Worm (Caenorhabditis elegans) whole organism, L1 larva: Measurements from ENCODE around the gene rme-6.

Experiments used
- C34B4.2 ChIP-seq: sonication (generic microtip); optimal IDR thresholded peaks from 2 replicates; lab custom pipeline; 2017; ENCODE audit warnings: mild to moderate bottlenecking, missing genetic modification characterization, missing compliant biosample characterization
- aly-2 ChIP-seq: fragments of 150-350 bp; optimal IDR thresholded peaks from 2 replicates; lab custom pipeline; 2014; ENCODE audit warnings: missing biosample characterization, missing genetic modification characterization
- ceh-82 ChIP-seq, 3 experiments: fragments of 150-350 bp in 1 of 3; sonication (generic microtip) in 2 of 3; optimal IDR thresholded peaks; 2 replicates each; lab custom pipeline; 2014 to 2017; ENCODE audit warnings: missing biosample characterization in 3 of 3, missing genetic modification characterization in 3 of 3
- ces-1 ChIP-seq: fragments of 150-350 bp; optimal IDR thresholded peaks from 2 replicates; lab custom pipeline; 2014; ENCODE audit warnings: missing biosample characterization, missing genetic modification reagents, missing genetic modification characterization
- dsc-1 ChIP-seq: sonication (generic microtip); optimal IDR thresholded peaks from 2 replicates; lab custom pipeline; 2016; ENCODE audit warnings: mild to moderate bottlenecking, missing genetic modification characterization, missing compliant biosample characterization
- efl-1 ChIP-seq, 4 experiments: fragments of 150-350 bp; optimal IDR thresholded peaks in 3 of 4; peaks in 1 of 4; 1 replicate in 1 of 4; 2 replicates in 3 of 4; lab custom pipeline; 2014; ENCODE audit warnings: missing biosample characterization in 2 of 4, missing genetic modification characterization in 2 of 4, missing genetic modification reagents in 2 of 4
- efl-3 ChIP-seq: fragments of 200-800 bp; sonication (Bioruptor generic); optimal IDR thresholded peaks from 2 replicates; lab custom pipeline; 2018; ENCODE audit warnings: mild to moderate bottlenecking, missing genetic modification characterization, missing compliant biosample characterization
- egl-13 ChIP-seq: sonication (generic microtip); optimal IDR thresholded peaks from 2 replicates; lab custom pipeline; 2016; ENCODE audit warnings: missing genotype, missing genetic modification reagents, missing genetic modification characterization, missing compliant biosample characterization
- egl-27 ChIP-seq, 2 experiments: fragments of 150-350 bp in 1 of 2; sonication (generic microtip); optimal IDR thresholded peaks; 3 replicates each; lab custom pipeline; 2017 to 2018; ENCODE audit warnings: missing biosample characterization in 2 of 2, missing genetic modification characterization in 2 of 2, missing genetic modification reagents in 2 of 2
- ets-5 ChIP-seq: fragments of 200-800 bp; sonication (Bioruptor generic); IDR thresholded peaks from 2 replicates; pipeline ENCODE4 v1.3.6; 2022; ENCODE audit warnings: missing genetic modification characterization, missing compliant biosample characterization
- fkh-8 ChIP-seq: sonication (generic microtip); optimal IDR thresholded peaks from 2 replicates; lab custom pipeline; 2016; ENCODE audit warnings: mild to moderate bottlenecking, missing genetic modification characterization, missing compliant biosample characterization
- hlh-17 ChIP-seq: fragments of 200-800 bp; sonication (Bioruptor generic); optimal IDR thresholded peaks from 2 replicates; lab custom pipeline; 2018; ENCODE audit warnings: missing genetic modification characterization, mild to moderate bottlenecking, missing compliant biosample characterization, moderate library complexity, borderline replicate concordance
- hlh-4 ChIP-seq: sonication (generic microtip); optimal IDR thresholded peaks from 2 replicates; lab custom pipeline; 2016; ENCODE audit warnings: mild to moderate bottlenecking, missing genetic modification characterization, missing compliant biosample characterization
- hpl-2 ChIP-seq: fragments of 150-350 bp; optimal IDR thresholded peaks from 2 replicates; lab custom pipeline; 2014; ENCODE audit warnings: missing biosample characterization, missing genetic modification reagents, missing genetic modification characterization
- irx-1 ChIP-seq: sonication (generic microtip); optimal IDR thresholded peaks from 2 replicates; lab custom pipeline; 2016; ENCODE audit warnings: missing genetic modification characterization, missing compliant biosample characterization
- jun-1 ChIP-seq: fragments of 150-350 bp; optimal IDR thresholded peaks from 2 replicates; lab custom pipeline; 2014; ENCODE audit warnings: missing biosample characterization, missing genetic modification reagents, missing genetic modification characterization
- lin-14 ChIP-seq: fragments of 200-800 bp; sonication (Bioruptor generic); optimal IDR thresholded peaks from 2 replicates; lab custom pipeline; 2018; ENCODE audit warnings: mild to moderate bottlenecking, missing genetic modification characterization, moderate library complexity, missing compliant biosample characterization
- lin-35 ChIP-seq, 2 experiments: fragments of 150-350 bp; optimal IDR thresholded peaks; 2 replicates each; lab custom pipeline; 2014; ENCODE audit warnings: missing biosample characterization in 2 of 2, missing genetic modification characterization in 2 of 2, missing genetic modification reagents in 2 of 2
- lin-39 ChIP-seq: fragments of 150-350 bp; optimal IDR thresholded peaks from 2 replicates; lab custom pipeline; 2014; ENCODE audit warnings: missing biosample characterization, missing genetic modification reagents, missing genetic modification characterization
- lir-3 ChIP-seq: sonication (generic microtip); optimal IDR thresholded peaks from 2 replicates; lab custom pipeline; 2016; ENCODE audit warnings: mild to moderate bottlenecking, missing genetic modification characterization, moderate library complexity, missing compliant biosample characterization; ENCODE audit not compliant: poor library complexity
- lsy-2 ChIP-seq, 2 experiments: fragments of 150-350 bp; optimal IDR thresholded peaks; 2 replicates each; lab custom pipeline; 2014; ENCODE audit warnings: missing biosample characterization in 2 of 2, missing genetic modification characterization in 2 of 2
- mdl-1 ChIP-seq, 2 experiments: fragments of 150-350 bp; optimal IDR thresholded peaks; 2 replicates each; lab custom pipeline; 2014 to 2017; ENCODE audit warnings: missing biosample characterization in 2 of 2, missing genetic modification characterization in 2 of 2, inconsistent platforms in 1 of 2
- mef-2 ChIP-seq: fragments of 150-350 bp; optimal IDR thresholded peaks from 2 replicates; lab custom pipeline; 2014; ENCODE audit warnings: missing biosample characterization, missing genetic modification characterization
- mep-1 ChIP-seq: fragments of 150-350 bp; optimal IDR thresholded peaks from 2 replicates; lab custom pipeline; 2014; ENCODE audit warnings: missing biosample characterization, missing genetic modification characterization
- nhr-12 ChIP-seq: sonication (generic microtip); optimal IDR thresholded peaks from 2 replicates; lab custom pipeline; 2017; ENCODE audit warnings: missing biosample characterization, missing genetic modification characterization
- nhr-28 ChIP-seq: fragments of 150-350 bp; optimal IDR thresholded peaks from 2 replicates; lab custom pipeline; 2014; ENCODE audit warnings: missing biosample characterization, missing genetic modification characterization
- nhr-47 ChIP-seq: sonication (generic microtip); optimal IDR thresholded peaks from 2 replicates; lab custom pipeline; 2016; ENCODE audit warnings: mild to moderate bottlenecking, missing genetic modification characterization, moderate library complexity, missing compliant biosample characterization
- nhr-71 ChIP-seq: sonication (generic microtip); optimal IDR thresholded peaks from 2 replicates; lab custom pipeline; 2016; ENCODE audit warnings: mild to moderate bottlenecking, missing genetic modification characterization, moderate library complexity, missing compliant biosample characterization
- nhr-76 ChIP-seq: sonication (generic microtip); optimal IDR thresholded peaks from 2 replicates; lab custom pipeline; 2017; ENCODE audit warnings: missing biosample characterization, missing genetic modification characterization
- nhr-77 ChIP-seq: fragments of 150-350 bp; optimal IDR thresholded peaks from 2 replicates; lab custom pipeline; 2014; ENCODE audit warnings: missing biosample characterization, missing genetic modification characterization
- nhr-85 ChIP-seq: sonication (generic microtip); peaks from one replicate; lab custom pipeline; 2016; ENCODE audit warnings: missing genetic modification characterization, inconsistent platforms, missing compliant biosample characterization
- nhr-90 ChIP-seq: sonication (generic microtip); optimal IDR thresholded peaks from 2 replicates; lab custom pipeline; 2016; ENCODE audit warnings: mild to moderate bottlenecking, missing genetic modification characterization, missing compliant biosample characterization; ENCODE audit not compliant: poor library complexity
- pax-3 ChIP-seq: fragments of 200-800 bp; sonication (Bioruptor generic); optimal IDR thresholded peaks from 2 replicates; lab custom pipeline; 2018; ENCODE audit warnings: mild to moderate bottlenecking, missing genetic modification characterization, moderate library complexity, missing compliant biosample characterization
- skn-1 ChIP-seq: fragments of 150-350 bp; optimal IDR thresholded peaks from 2 replicates; lab custom pipeline; 2014; ENCODE audit warnings: missing biosample characterization, missing genetic modification characterization
- snpc-4 ChIP-seq: fragments of 150-350 bp; optimal IDR thresholded peaks from 2 replicates; lab custom pipeline; 2014; ENCODE audit warnings: missing biosample characterization, missing genetic modification characterization
- snu-23 ChIP-seq: sonication (generic microtip); optimal IDR thresholded peaks from 2 replicates; lab custom pipeline; 2016; ENCODE audit warnings: missing genetic modification characterization, missing compliant biosample characterization
- sptf-1 ChIP-seq: fragments of 150-350 bp; optimal IDR thresholded peaks from 2 replicates; lab custom pipeline; 2014; ENCODE audit warnings: missing biosample characterization, missing genetic modification characterization
- swsn-7 ChIP-seq: sonication (generic microtip); optimal IDR thresholded peaks from 2 replicates; lab custom pipeline; 2016; ENCODE audit warnings: missing genetic modification characterization, missing compliant biosample characterization
- tbx-2 ChIP-seq: sonication (generic microtip); optimal IDR thresholded peaks from 2 replicates; lab custom pipeline; 2016; ENCODE audit warnings: missing genetic modification characterization, missing compliant biosample characterization
- unc-30 ChIP-seq: sonication (generic microtip); optimal IDR thresholded peaks from 2 replicates; lab custom pipeline; 2017; ENCODE audit warnings: missing biosample characterization, missing genetic modification characterization
- unc-62 ChIP-seq: fragments of 150-350 bp; optimal IDR thresholded peaks from 2 replicates; lab custom pipeline; 2014; ENCODE audit warnings: missing biosample characterization, missing genetic modification reagents, missing genetic modification characterization
- unc-86 ChIP-seq: sonication (generic microtip); optimal IDR thresholded peaks from 2 replicates; lab custom pipeline; 2016; ENCODE audit warnings: missing genetic modification characterization, missing compliant biosample characterization
- unc-98 ChIP-seq: fragments of 200-800 bp; sonication (Bioruptor generic); IDR thresholded peaks from 2 replicates; pipeline ENCODE4 v1.3.6; 2022; ENCODE audit warnings: missing genetic modification characterization, missing compliant biosample characterization
- xbp-1 ChIP-seq: sonication (generic microtip); optimal IDR thresholded peaks from 2 replicates; lab custom pipeline; 2016; ENCODE audit warnings: missing genetic modification characterization, missing compliant biosample characterization
- zag-1 ChIP-seq: fragments of 150-350 bp; optimal IDR thresholded peaks from 2 replicates; lab custom pipeline; 2014; ENCODE audit warnings: missing biosample characterization, missing genetic modification characterization
- zip-4 ChIP-seq: fragments of 200-800 bp; sonication (Bioruptor generic); optimal IDR thresholded peaks from 2 replicates; lab custom pipeline; 2018; ENCODE audit warnings: mild to moderate bottlenecking, missing genetic modification characterization, moderate library complexity, missing compliant biosample characterization
- ztf-4 ChIP-seq: fragments of 150-350 bp; optimal IDR thresholded peaks from 2 replicates; lab custom pipeline; 2014; ENCODE audit warnings: missing biosample characterization, missing genetic modification characterization

Gene rme-6

ce11 chrX:1094332-1094731 is 2.6 kb upstream of the rme-6 start:
- TF ChIP-seq lin-39 (tag; lab: Kevin White, UChicago), result peak; percentile 16
- TF ChIP-seq sptf-1 (tag; lab: Kevin White, UChicago), result no peak
- TF ChIP-seq nhr-85 (tag; lab: Kevin White, UChicago), result peak; percentile 16

ce11 chrX:1103702-1104262 is 6.8 kb downstream of the rme-6 start, which contains the start of gene ife-4:
ife-4 (plus strand) TSS chrX:1104212.
- peak; percentile 43 for TF ChIP-seq snu-23
- TF ChIP-seq skn-1 (tag; lab: Kevin White, UChicago), result peak; percentile 64
- TF ChIP-seq hlh-4, result no peak
- no peak for TF ChIP-seq ces-1
- peak in 1 of 2 experiments; percentile 39 for TF ChIP-seq lin-35 (GFP tag; optimal IDR thresholded peaks at IDR 0.05; lab: Kevin White, UChicago)
- peak; percentile 35 for TF ChIP-seq egl-13 (tag; lab: Kevin White, UChicago)
- TF ChIP-seq mep-1 (tag; lab: Kevin White, UChicago), result peak; percentile 76
- TF ChIP-seq ztf-4 (tag; lab: Kevin White, UChicago), result no peak
- TF ChIP-seq nhr-77 (tag; lab: Kevin White, UChicago), result no peak
- TF ChIP-seq tbx-2, result peak; percentile 14
- peak; percentile 20 for TF ChIP-seq nhr-47 (tag; lab: Kevin White, UChicago)
- TF ChIP-seq lir-3 (tag; lab: Kevin White, UChicago), result peak; percentile 28
- peak; percentile 22 for TF ChIP-seq nhr-71 (tag; lab: Kevin White, UChicago)
- TF ChIP-seq dsc-1 (tag; lab: Kevin White, UChicago), result peak; percentile 9
- peak; percentile 43 for TF ChIP-seq swsn-7 (tag; lab: Kevin White, UChicago)
- no peak for TF ChIP-seq efl-1 (optimal IDR thresholded peaks at IDR 0.05; lab: Kevin White, UChicago)
- no peak for TF ChIP-seq efl-1 (GFP tag; optimal IDR thresholded peaks at IDR 0.05 in 1 of 2; lab: Kevin White, UChicago)
- no peak for TF ChIP-seq unc-98
- peak in 1 of 3 experiments; percentile 37 for TF ChIP-seq ceh-82 (tag; optimal IDR thresholded peaks at IDR 0.05; lab: Kevin White, UChicago)
- peak in 1 of 2 experiments; percentile 13 for TF ChIP-seq lsy-2 (tag; optimal IDR thresholded peaks at IDR 0.05; lab: Kevin White, UChicago)
- TF ChIP-seq lin-14, result peak; percentile 85
- peak; percentile 39 for TF ChIP-seq unc-86 (tag; lab: Kevin White, UChicago)
- peak; percentile 7 for TF ChIP-seq fkh-8 (tag; lab: Kevin White, UChicago)
- TF ChIP-seq C34B4.2, result no peak

ce11 chrX:1107758-1108157 is 10.8 kb downstream of the rme-6 start, which contains the start of gene C05D9.4:
C05D9.4 (plus strand) TSS chrX:1108058.
- TF ChIP-seq ztf-4 (tag; lab: Kevin White, UChicago), result no peak
- no peak for TF ChIP-seq irx-1 (tag; lab: Kevin White, UChicago)
- TF ChIP-seq unc-62 (GFP tag; lab: Kevin White, UChicago), result no peak
- TF ChIP-seq mef-2 (tag; lab: Kevin White, UChicago), result no peak
- TF ChIP-seq pax-3 (tag; lab: Kevin White, UChicago), result no peak
- TF ChIP-seq ets-5 (GFP tag; lab: Robert Waterston, UW), result no peak
- no peak for TF ChIP-seq unc-30
- no peak for TF ChIP-seq zip-4 (GFP tag; lab: Kevin White, UChicago)
- TF ChIP-seq skn-1 (tag; lab: Kevin White, UChicago), result no peak
- no peak for TF ChIP-seq xbp-1 (tag; lab: Kevin White, UChicago)
- TF ChIP-seq unc-86 (tag; lab: Kevin White, UChicago), result no peak
- no peak for TF ChIP-seq efl-3
- TF ChIP-seq jun-1 (tag; lab: Kevin White, UChicago), result no peak

- TF ChIP-seq zag-1 (tag; lab: Kevin White, UChicago), result no peak
- TF ChIP-seq unc-62 (GFP tag; lab: Kevin White, UChicago), result no peak
- no peak for TF ChIP-seq unc-86 (tag; lab: Kevin White, UChicago)
- TF ChIP-seq egl-27 (tag; optimal IDR thresholded peaks at IDR 0.05; lab: Kevin White, UChicago), result no peak
- TF ChIP-seq nhr-90 (tag; lab: Kevin White, UChicago), result no peak
- peak; percentile 74 for TF ChIP-seq lin-39 (tag; lab: Kevin White, UChicago)
- TF ChIP-seq aly-2 (tag; lab: Kevin White, UChicago), result no peak
- TF ChIP-seq mef-2 (tag; lab: Kevin White, UChicago), result no peak
- no peak for TF ChIP-seq hpl-2 (GFP tag; lab: Kevin White, UChicago)
- TF ChIP-seq nhr-28 (tag; lab: Kevin White, UChicago), result no peak
- no peak for TF ChIP-seq nhr-76 (tag; lab: Kevin White, UChicago)
- TF ChIP-seq lin-35 (GFP tag; optimal IDR thresholded peaks at IDR 0.05; lab: Kevin White, UChicago), result no peak
- no peak for TF ChIP-seq mdl-1 (tag; optimal IDR thresholded peaks at IDR 0.05; lab: Kevin White, UChicago)
- TF ChIP-seq snpc-4 (tag; lab: Kevin White, UChicago), result no peak
- TF ChIP-seq hlh-17, result no peak
- no peak for TF ChIP-seq nhr-12
- TF ChIP-seq efl-1 (optimal IDR thresholded peaks at IDR 0.05; lab: Kevin White, UChicago), result no peak
- TF ChIP-seq efl-1 (GFP tag; optimal IDR thresholded peaks at IDR 0.05 in 1 of 2; lab: Kevin White, UChicago), result peak in 1 of 2 experiments; percentile 61
Measured at ce11 chrX:1108874-1109273, 11.9 kb downstream of the rme-6 start.
